Worm (Caenorhabditis elegans): ENCODE measurements around the gene chmp-7.

chmp-7 gene

DNA sequence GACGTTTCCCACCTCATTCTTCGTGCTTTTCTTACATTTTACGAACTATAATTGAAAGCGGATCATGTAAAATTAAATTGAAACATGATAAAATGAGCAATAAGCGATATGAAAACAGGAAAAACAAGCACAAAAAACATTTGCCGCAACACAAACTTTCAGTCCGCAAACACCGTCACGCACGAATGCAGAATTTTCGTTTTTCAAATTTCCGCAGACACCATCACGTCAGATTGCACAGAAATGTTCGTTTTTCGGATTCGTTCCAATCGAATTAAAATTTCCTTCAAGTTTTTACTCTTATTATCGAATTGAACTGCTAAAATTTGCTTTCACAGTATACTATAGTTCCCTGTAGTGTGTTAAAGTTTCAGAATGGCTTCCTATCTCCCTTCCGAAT, at the start of gene chmp-7:
Gene chmp-7 (plus strand): TSS at position 369 of the 400 bp plus-strand sequence.
- TF ChIP-seq lsy-2 (tag; optimal IDR thresholded peaks at IDR 0.05) (peak; percentile 62 to 91), nhr-6 (tag; optimal IDR thresholded peaks at IDR 0.05) (peak; percentile 80), dve-1 (tag; optimal IDR thresholded peaks at IDR 0.05; ENCODE audit: insufficient read depth) (no peak), nhr-48 (tag; optimal IDR thresholded peaks at IDR 0.05) (peak; percentile 2), gei-8 (GFP tag; optimal IDR thresholded peaks at IDR 0.05) (no peak), daf-16 (GFP tag; optimal IDR thresholded peaks at IDR 0.05) (no peak), daf-16 (tag; optimal IDR thresholded peaks at IDR 0.05) (peak; percentile 68), spr-1 (tag; optimal IDR thresholded peaks at IDR 0.05) (peak; percentile 37), duxl-1 (tag; optimal IDR thresholded peaks at IDR 0.05; ENCODE audit: poor library complexity) (peak; percentile 68), lin-1 (GFP tag; IDR thresholded peaks at IDR 0.05) (no peak), lir-3 (tag; optimal IDR thresholded peaks at IDR 0.05) (no peak), lin-38 (GFP tag; IDR thresholded peaks at IDR 0.05) (peak; percentile 91), rbr-2 (tag; optimal IDR thresholded peaks at IDR 0.05) (peak; percentile 74), aha-1 (tag) (peak; percentile 93), ceh-44 (GFP tag; IDR thresholded peaks at IDR 0.05) (0 out of 2 replicates have a peak, but pooled peaks have one; percentile 30), nhr-77 (tag; optimal IDR thresholded peaks at IDR 0.05) (peak; percentile 92), hif-1 (tag; optimal IDR thresholded peaks at IDR 0.05) (peak in 1 of 2 experiments; percentile 53), ama-1 (optimal IDR thresholded peaks at IDR 0.05) (peak; percentile 71), jun-1 (tag; optimal IDR thresholded peaks at IDR 0.05) (peak; percentile 51), mxl-3 (GFP tag; optimal IDR thresholded peaks at IDR 0.05) (peak; percentile 44), snpc-1.2 (GFP tag; IDR thresholded peaks at IDR 0.05) (peak; percentile 55; the same call in 1 of the 2 replicates), nhr-28 (tag; optimal IDR thresholded peaks at IDR 0.05) (peak; percentile 79), nhr-11 (tag; optimal IDR thresholded peaks at IDR 0.05) (peak; percentile 76), dmd-6 (GFP tag; IDR thresholded peaks at IDR 0.05) (peak; percentile 64), mep-1 (tag; optimal IDR thresholded peaks at IDR 0.05) (peak; percentile 92), tag-97 (GFP tag; IDR thresholded peaks at IDR 0.05) (no peak), Y48G9A.11 (GFP tag; IDR thresholded peaks at IDR 0.05) (peak; percentile 40; the same call in 1 of the 2 replicates), ceh-20 (GFP tag; IDR thresholded peaks at IDR 0.05) (peak; percentile 65; the same call in 1 of the 2 replicates), mdl-1 (tag; optimal IDR thresholded peaks at IDR 0.05) (no peak), mes-2 (tag; optimal IDR thresholded peaks at IDR 0.05; ENCODE audit: poor library complexity, severe bottlenecking) (peak; percentile 92), hmg-1.1 (GFP tag; IDR thresholded peaks at IDR 0.05) (peak; percentile 81), ceh-62 (tag; optimal IDR thresholded peaks at IDR 0.05) (no peak), fkh-10 (GFP tag; optimal IDR thresholded peaks at IDR 0.05) (peak; percentile 76), nhr-25 (tag; optimal IDR thresholded peaks at IDR 0.05; ENCODE audit: borderline replicate concordance, insufficient read depth) (peak; percentile 57), nhr-237 (tag; optimal IDR thresholded peaks at IDR 0.05) (no peak), pha-4 (GFP tag; IDR thresholded peaks at IDR 0.05) (no peak), pha-4 (tag; optimal IDR thresholded peaks at IDR 0.05) (peak; percentile 89), arid-1 (GFP tag; conservative IDR thresholded peaks at IDR 0.05) (0 out of 2 replicates have a peak, but pooled peaks have one; percentile 31), dpl-1 (GFP tag; optimal IDR thresholded peaks at IDR 0.05) (peak; percentile 90), hlh-11 (tag; optimal IDR thresholded peaks at IDR 0.05) (peak; percentile 74), vab-7 (GFP tag; IDR thresholded peaks at IDR 0.05) (no peak; the same call in 1 of the 2 replicates), R02D3.7 (tag; optimal IDR thresholded peaks at IDR 0.05) (no peak), hlh-30 (tag; optimal IDR thresholded peaks at IDR 0.05; ENCODE audit: insufficient read depth) (peak; percentile 77), ces-1 (GFP tag; optimal IDR thresholded peaks at IDR 0.05) (no peak), unc-130 (GFP tag; optimal IDR thresholded peaks at IDR 0.05) (peak; percentile 75), nhr-42 (GFP tag; IDR thresholded peaks at IDR 0.05) (peak; percentile 64; the same call in 1 of the 2 replicates), lin-13 (GFP tag; optimal IDR thresholded peaks at IDR 0.05) (peak; percentile 84), Y75B8A.6 (GFP tag; IDR thresholded peaks at IDR 0.05) (no peak), T26A8.4 (GFP tag; IDR thresholded peaks at IDR 0.05) (peak; percentile 72), F37D6.2 (tag; optimal IDR thresholded peaks at IDR 0.05) (peak; percentile 46), zip-2 (tag; optimal IDR thresholded peaks at IDR 0.05) (peak; percentile 2)

Measured in whole organism, L4 larva.